Worm (Caenorhabditis elegans) whole organism, L4/young adult: ENCODE measurements around the gene T26C5.3.

Source experiments
- dao-5 ChIP-seq: sonication (generic microtip); optimal IDR thresholded peaks from 2 replicates; lab custom pipeline; 2016; ENCODE audit warnings: missing genotype, missing genetic modification characterization, moderate library complexity, missing compliant biosample characterization
- him-1 ChIP-seq: sonication (generic microtip); optimal IDR thresholded peaks from 2 replicates; lab custom pipeline; 2016; ENCODE audit warnings: missing genotype, missing genetic modification reagents, missing genetic modification characterization, missing compliant biosample characterization

- no peak for TF ChIP-seq him-1 (tag; lab: Kevin White, UChicago)
- TF ChIP-seq dao-5 (tag; lab: Kevin White, UChicago) = no peak
Observed at ce11 chrII:9227134-9227533, 9.2 kb upstream of the T26C5.3 start, which contains the start of gene abu-14.
